Fruit fly (Drosophila melanogaster): Measurements from ENCODE around the gene CG13994.

CG13994 gene

dm6 chr2L:6092300-6092699, 29.5 kb downstream of the CG13994 start (continued):
- TF ChIP-seq CG12219 (GFP tag; optimal IDR thresholded peaks at IDR 0.05) (no peak), kay (GFP tag; optimal IDR thresholded peaks at IDR 0.05) (no peak), CG9215 (GFP tag; IDR thresholded peaks at IDR 0.05) (no peak), inv (GFP tag; IDR thresholded peaks at IDR 0.05; ENCODE audit: partially characterized antibody) (no peak), pfk (GFP tag; optimal IDR thresholded peaks at IDR 0.05) (no peak), Gug (GFP tag; IDR thresholded peaks at IDR 0.05) (no peak), CG15514 (GFP tag; optimal IDR thresholded peaks at IDR 0.05) (no peak), CG34422 (GFP tag; IDR thresholded peaks at IDR 0.05) (0 out of 3 replicates have a peak, but pooled peaks have one; percentile 50), CG8765 (GFP tag; IDR thresholded peaks at IDR 0.05) (no peak), CG2875 (GFP tag; optimal IDR thresholded peaks at IDR 0.05) (no peak), ttk (GFP tag; IDR thresholded peaks at IDR 0.05) (no peak), Trl (optimal IDR thresholded peaks at IDR 0.05) (peak in 1 of 2 experiments; percentile 11), Trl (GFP tag; optimal IDR thresholded peaks at IDR 0.05) (no peak), CG14014 (GFP tag; IDR thresholded peaks at IDR 0.05) (no peak; the same call in 1 of the 2 replicates), CG4282 (GFP tag; optimal IDR thresholded peaks at IDR 0.05) (no peak), CG11456 (GFP tag; IDR thresholded peaks at IDR 0.05) (no peak), YL-1 (GFP tag; optimal IDR thresholded peaks at IDR 0.05) (no peak), nerfin-1 (tag; optimal IDR thresholded peaks at IDR 0.05) (peak; percentile 39), CG6254 (GFP tag; optimal IDR thresholded peaks at IDR 0.05) (no peak), CG34224 (GFP tag; IDR thresholded peaks at IDR 0.05; ENCODE audit: partially characterized antibody) (no peak), lab (GFP tag; optimal IDR thresholded peaks at IDR 0.05) (peak; percentile 20), vfl (GFP tag; optimal IDR thresholded peaks at IDR 0.05) (no peak), pros (GFP tag; optimal IDR thresholded peaks at IDR 0.05) (peak; percentile 98), CG17912 (GFP tag; optimal IDR thresholded peaks at IDR 0.05) (no peak), B-H1 (GFP tag; IDR thresholded peaks at IDR 0.05) (no peak; the same call in 2 of the 3 replicates), Ets97D (GFP tag; optimal IDR thresholded peaks at IDR 0.05) (peak; percentile 59), gro (GFP tag; optimal IDR thresholded peaks at IDR 0.05) (no peak), Nf-YA (GFP tag; IDR thresholded peaks at IDR 0.05) (no peak), seq (GFP tag; IDR thresholded peaks at IDR 0.05) (peak; percentile 65; the same call in 1 of the 2 replicates), crol (GFP tag; IDR thresholded peaks at IDR 0.05) (peak; percentile 31; the same call in 1 of the 2 replicates), emc (GFP tag; optimal IDR thresholded peaks at IDR 0.05) (no peak), jumu (GFP tag; optimal IDR thresholded peaks at IDR 0.05) (no peak), Awh (GFP tag; IDR thresholded peaks at IDR 0.05) (no peak), CG11723 (GFP tag; optimal IDR thresholded peaks at IDR 0.05) (no peak), tgo (GFP tag; IDR thresholded peaks at IDR 0.05) (no peak), CG32767 (GFP tag; IDR thresholded peaks at IDR 0.05) (peak; percentile 65; the same call in 1 of the 2 replicates), al (GFP tag; IDR thresholded peaks at IDR 0.05) (no peak), CG8478 (optimal IDR thresholded peaks at IDR 0.05) (no peak), p53 (GFP tag; optimal IDR thresholded peaks at IDR 0.05) (no peak), CG10543 (GFP tag; optimal IDR thresholded peaks at IDR 0.05) (peak; percentile 12), hbn (GFP tag; IDR thresholded peaks at IDR 0.05; ENCODE audit: partially characterized antibody) (no peak), CG11247 (GFP tag; IDR thresholded peaks at IDR 0.05) (no peak), E2f2 (GFP tag; IDR thresholded peaks at IDR 0.05) (no peak), CG30020 (tag; optimal IDR thresholded peaks at IDR 0.05) (no peak), Hmr (GFP tag; optimal IDR thresholded peaks at IDR 0.05) (no peak), hb (GFP tag; IDR thresholded peaks at IDR 0.05; ENCODE audit: partially characterized antibody) (no peak), Rfx (GFP tag; IDR thresholded peaks at IDR 0.05) (no peak), Oli (tag; optimal IDR thresholded peaks at IDR 0.05) (no peak), CG18599 (GFP tag; optimal IDR thresholded peaks at IDR 0.05) (peak; percentile 25), wor (GFP tag; IDR thresholded peaks at IDR 0.05) (no peak), Dfd (GFP tag; optimal IDR thresholded peaks at IDR 0.05) (no peak), en (GFP tag; optimal IDR thresholded peaks at IDR 0.05) (no peak), slou (GFP tag; optimal IDR thresholded peaks at IDR 0.05) (no peak)

Measured in whole organism, embryonic.